Fruit fly (Drosophila melanogaster): Measurements from ENCODE around the gene CG7991.

CG7991 gene

DNA sequence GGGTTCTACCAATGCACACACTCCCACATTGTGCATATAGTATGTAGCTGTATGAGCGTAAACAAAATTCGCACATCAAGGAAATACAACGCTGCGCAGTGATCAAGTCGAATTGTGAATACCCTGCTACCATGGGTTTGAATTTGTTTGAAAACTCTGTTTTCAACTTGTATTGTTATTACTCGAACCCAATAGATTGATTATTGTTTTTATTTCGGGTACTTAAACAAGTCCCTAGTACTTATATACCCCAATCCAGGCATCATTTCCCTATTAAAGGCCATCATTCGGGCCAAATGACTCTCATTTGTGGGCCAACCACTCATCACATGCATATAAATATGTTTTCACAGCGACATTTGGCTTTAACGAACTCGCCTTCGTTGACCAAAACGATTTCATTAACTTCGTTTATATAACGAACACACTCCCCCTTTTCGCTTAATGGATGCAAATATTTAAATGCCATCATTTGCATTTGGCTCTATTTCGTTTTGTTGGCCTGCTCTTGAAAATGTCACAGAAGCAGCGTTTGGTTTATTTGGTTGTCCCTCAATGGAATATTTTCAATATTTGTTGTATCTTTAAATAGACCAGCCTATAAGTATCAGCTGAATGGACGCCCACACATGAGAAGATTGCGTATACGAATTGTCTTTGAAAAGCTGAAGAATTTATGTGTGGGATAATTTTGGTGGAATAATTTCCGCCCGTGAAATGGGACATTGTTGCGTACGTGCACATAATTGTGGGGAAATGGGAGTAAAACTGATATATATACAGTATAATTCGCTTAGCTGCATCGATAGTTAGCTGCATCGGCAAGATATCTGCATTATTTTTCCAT lies 65.8 kb downstream of the CG7991 start:
- TF ChIP-seq Mio (GFP tag; optimal IDR thresholded peaks at IDR 0.05): no peak
- peak; percentile 25 for TF ChIP-seq psq (GFP tag; optimal IDR thresholded peaks at IDR 0.05)
- TF ChIP-seq Hr83 (GFP tag; optimal IDR thresholded peaks at IDR 0.05; ENCODE audit: poor library complexity, severe bottlenecking): no peak
- TF ChIP-seq jim (GFP tag; optimal IDR thresholded peaks at IDR 0.05): no peak
- no peak for TF ChIP-seq Dfd (GFP tag; optimal IDR thresholded peaks at IDR 0.05)
- peak in 1 of 2 experiments; percentile 72 for TF ChIP-seq foxo (GFP tag; optimal IDR thresholded peaks at IDR 0.05)
- TF ChIP-seq sv (GFP tag; optimal IDR thresholded peaks at IDR 0.05): peak; percentile 43
- TF ChIP-seq dsf (GFP tag; optimal IDR thresholded peaks at IDR 0.05; ENCODE audit: borderline replicate concordance): no peak
- peak; percentile 28 for TF ChIP-seq Hnf4 (GFP tag; optimal IDR thresholded peaks at IDR 0.05)
- TF ChIP-seq pan (optimal IDR thresholded peaks at IDR 0.05): no peak
- no peak for TF ChIP-seq Jra (GFP tag; optimal IDR thresholded peaks at IDR 0.05)
- TF ChIP-seq woc (GFP tag; optimal IDR thresholded peaks at IDR 0.05): peak; percentile 40
- TF ChIP-seq brk (GFP tag; optimal IDR thresholded peaks at IDR 0.05): no peak
- TF ChIP-seq ey (GFP tag; optimal IDR thresholded peaks at IDR 0.05): peak; percentile 82
- no peak for TF ChIP-seq CrebA (GFP tag; optimal IDR thresholded peaks at IDR 0.05; ENCODE audit: borderline replicate concordance)
- TF ChIP-seq br (GFP tag; optimal IDR thresholded peaks at IDR 0.05): peak; percentile 71
- peak; percentile 82 for TF ChIP-seq h (GFP tag; optimal IDR thresholded peaks at IDR 0.05)
- no peak for TF ChIP-seq dl (GFP tag; optimal IDR thresholded peaks at IDR 0.05; ENCODE audit: insufficient read depth in 1 of 2, partially characterized antibody in 2 of 2)
- no peak for TF ChIP-seq Myc (optimal IDR thresholded peaks at IDR 0.05)
- no peak for TF ChIP-seq CG32264 (GFP tag; optimal IDR thresholded peaks at IDR 0.05)
- TF ChIP-seq tai (GFP tag; optimal IDR thresholded peaks at IDR 0.05): no peak
- TF ChIP-seq dmrt93B (GFP tag; optimal IDR thresholded peaks at IDR 0.05): no peak
- no peak for TF ChIP-seq Vsx2 (GFP tag; optimal IDR thresholded peaks at IDR 0.05; ENCODE audit: partially characterized antibody)
- no peak for TF ChIP-seq N (GFP tag; optimal IDR thresholded peaks at IDR 0.05)
- no peak for TF ChIP-seq Rel (GFP tag; optimal IDR thresholded peaks at IDR 0.05)
- TF ChIP-seq Rel (tag; optimal IDR thresholded peaks at IDR 0.05): no peak
- TF ChIP-seq Dif (GFP tag; optimal IDR thresholded peaks at IDR 0.05; ENCODE audit: partially characterized antibody): no peak
- TF ChIP-seq HLH106 (tag; optimal IDR thresholded peaks at IDR 0.05): peak; percentile 69
- no peak for TF ChIP-seq usp (GFP tag; optimal IDR thresholded peaks at IDR 0.05)
- no peak for TF ChIP-seq sage (GFP tag; optimal IDR thresholded peaks at IDR 0.05)
- TF ChIP-seq GATAd (GFP tag; optimal IDR thresholded peaks at IDR 0.05): no peak
- no peak for TF ChIP-seq CG9705 (GFP tag; optimal IDR thresholded peaks at IDR 0.05)
- TF ChIP-seq Sp1 (GFP tag; optimal IDR thresholded peaks at IDR 0.05): peak; percentile 43
- peak; percentile 74 for TF ChIP-seq OdsH (GFP tag; optimal IDR thresholded peaks at IDR 0.05)
- peak; percentile 70 for TF ChIP-seq rgr (GFP tag; optimal IDR thresholded peaks at IDR 0.05)
- TF ChIP-seq Hr78 (GFP tag; optimal IDR thresholded peaks at IDR 0.05): no peak
- no peak for TF ChIP-seq lola (GFP tag; optimal IDR thresholded peaks at IDR 0.05)
- TF ChIP-seq Abd-B (GFP tag; optimal IDR thresholded peaks at IDR 0.05): no peak
- peak; percentile 42 for TF ChIP-seq fru (GFP tag; optimal IDR thresholded peaks at IDR 0.05)

dm6 chr3L:1741107-1741506 lies 66.6 kb downstream of the CG7991 start:
- TF ChIP-seq foxo (GFP tag; optimal IDR thresholded peaks at IDR 0.05) (peak in 1 of 2 experiments; percentile 55), OdsH (GFP tag; optimal IDR thresholded peaks at IDR 0.05) (peak; percentile 44), HLH106 (tag; optimal IDR thresholded peaks at IDR 0.05) (peak; percentile 24), ey (GFP tag; optimal IDR thresholded peaks at IDR 0.05) (peak; percentile 60), Dfd (GFP tag; optimal IDR thresholded peaks at IDR 0.05) (no peak), fru (GFP tag; optimal IDR thresholded peaks at IDR 0.05) (peak; percentile 17), h (GFP tag; optimal IDR thresholded peaks at IDR 0.05) (peak; percentile 20), Dif (GFP tag; optimal IDR thresholded peaks at IDR 0.05; ENCODE audit: partially characterized antibody) (no peak), CG32264 (GFP tag; optimal IDR thresholded peaks at IDR 0.05) (peak; percentile 25), N (GFP tag; optimal IDR thresholded peaks at IDR 0.05) (no peak), rgr (GFP tag; optimal IDR thresholded peaks at IDR 0.05) (peak; percentile 39), Rel (GFP tag; optimal IDR thresholded peaks at IDR 0.05) (no peak), Rel (tag; optimal IDR thresholded peaks at IDR 0.05) (no peak)
